Worm (Caenorhabditis elegans) whole organism, L2 larva: ENCODE results near the gene Y40A1A.2.

ENCODE experiments used
- lin-11 ChIP-seq: fragments of 150-350 bp; sonication (generic microtip); optimal IDR thresholded peaks from 2 replicates; lab custom pipeline; 2014; ENCODE audit warnings: missing biosample characterization, missing genetic modification characterization, inconsistent platforms, mixed read lengths
- mbf-1 ChIP-seq: sonication (generic microtip); optimal IDR thresholded peaks from 2 replicates; lab custom pipeline; 2017; ENCODE audit warnings: missing biosample characterization, missing genetic modification characterization

- TF ChIP-seq mbf-1 (tag; lab: Kevin White, UChicago) = no peak
- TF ChIP-seq lin-11 (tag; lab: Kevin White, UChicago) = no peak
Observed at ce11 chrX:2021558-2021957, 31.0 kb downstream of the Y40A1A.2 start.
